Fruit fly (Drosophila melanogaster) Kc167 (cell line): ENCODE results near the gene Grx1.

ENCODE experiments used
- Sin3A ChIP-seq: fragments of >200 bp; optimal IDR thresholded peaks from 2 replicates; lab custom pipeline; 2018; ENCODE audit warnings: missing external identifiers
- h ChIP-seq: fragments of >200 bp; optimal IDR thresholded peaks from 3 replicates; lab custom pipeline; 2018; ENCODE audit warnings: missing external identifiers
- insv ChIP-seq: fragments of >200 bp; optimal IDR thresholded peaks from 3 replicates; lab custom pipeline; 2018; ENCODE audit warnings: missing external identifiers
- psq ChIP-seq: fragments of >200 bp; optimal IDR thresholded peaks from 2 replicates; lab custom pipeline; 2017; ENCODE audit warnings: missing external identifiers

DNA sequence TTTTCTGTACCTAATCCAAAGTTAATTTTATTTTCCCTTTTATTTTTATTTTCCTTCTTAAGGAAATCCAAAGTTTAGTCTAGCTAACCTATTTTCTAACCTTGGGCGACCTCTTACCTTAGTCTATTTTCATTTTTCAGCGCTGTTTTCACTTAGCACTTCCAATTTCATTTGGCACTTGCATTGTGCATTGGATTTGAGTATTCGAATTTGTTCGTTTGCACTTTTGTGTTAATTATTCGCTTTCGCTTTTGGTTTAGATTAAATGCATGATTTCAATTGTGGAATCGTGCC is 45.9 kb upstream of the Grx1 start:
- TF ChIP-seq h (no peak), insv (lab: Kevin White, UChicago) (no peak), psq (lab: Kevin White, UChicago) (no peak), Sin3A (lab: Kevin White, UChicago) (no peak)
